Worm (Caenorhabditis elegans) whole organism, late embryonic: Measurements from ENCODE around the gene F22F7.7.

Experiments used
- K02D7.2 ChIP-seq: sonication (generic microtip); optimal IDR thresholded peaks from 2 replicates; lab custom pipeline; 2017; ENCODE audit warnings: mild to moderate bottlenecking, missing genetic modification characterization, missing compliant biosample characterization
- T23F11.4 ChIP-seq: fragments of 200-800 bp; sonication (Bioruptor generic); optimal IDR thresholded peaks from 2 replicates; lab custom pipeline; 2018; ENCODE audit warnings: mild to moderate bottlenecking, missing genetic modification characterization, missing compliant biosample characterization
- Y22D7AL.16 ChIP-seq: sonication (generic microtip); optimal IDR thresholded peaks from 2 replicates; lab custom pipeline; 2016; ENCODE audit warnings: missing genetic modification characterization, missing compliant biosample characterization
- ahr-1 ChIP-seq: sonication (generic microtip); optimal IDR thresholded peaks from 2 replicates; lab custom pipeline; 2016; ENCODE audit warnings: missing genetic modification characterization, missing compliant biosample characterization
- ama-1 ChIP-seq: fragments of 150-350 bp; optimal IDR thresholded peaks from 2 replicates; lab custom pipeline; 2014
- ceh-19 ChIP-seq: fragments of 200-800 bp; sonication (Bioruptor generic); optimal IDR thresholded peaks from 2 replicates; lab custom pipeline; 2018; ENCODE audit warnings: mild to moderate bottlenecking, missing genetic modification characterization, missing compliant biosample characterization
- ceh-2 ChIP-seq: sonication (generic microtip); optimal IDR thresholded peaks from 2 replicates; lab custom pipeline; 2016; ENCODE audit warnings: missing genotype, missing genetic modification characterization, missing compliant biosample characterization
- ceh-22 ChIP-seq: sonication (generic microtip); optimal IDR thresholded peaks from 2 replicates; lab custom pipeline; 2017; ENCODE audit warnings: missing biosample characterization, missing genetic modification characterization
- ceh-30 ChIP-seq: fragments of 150-350 bp; optimal IDR thresholded peaks from 2 replicates; lab custom pipeline; 2014; ENCODE audit warnings: missing biosample characterization, missing genetic modification characterization
- ceh-6 ChIP-seq: fragments of 200-800 bp; sonication (Bioruptor generic); optimal IDR thresholded peaks from 2 replicates; lab custom pipeline; 2018; ENCODE audit warnings: mild to moderate bottlenecking, missing genetic modification characterization, missing compliant biosample characterization
- ceh-9 ChIP-seq: sonication (generic microtip); optimal IDR thresholded peaks from 2 replicates; lab custom pipeline; 2016; ENCODE audit warnings: mild to moderate bottlenecking, missing genetic modification characterization, inconsistent platforms, missing compliant biosample characterization
- dve-1 ChIP-seq: sonication (generic microtip); optimal IDR thresholded peaks from 2 replicates; lab custom pipeline; 2017; ENCODE audit warnings: antibody characterized with exemption, mild to moderate bottlenecking, missing genetic modification characterization, missing compliant biosample characterization
- elt-4 ChIP-seq: sonication (generic microtip); optimal IDR thresholded peaks from 2 replicates; lab custom pipeline; 2016; ENCODE audit warnings: missing genetic modification characterization, missing compliant biosample characterization
- ets-4 ChIP-seq: sonication (generic microtip); optimal IDR thresholded peaks from 2 replicates; lab custom pipeline; 2016; ENCODE audit warnings: missing genetic modification characterization, missing compliant biosample characterization
- fax-1 ChIP-seq: sonication (generic microtip); optimal IDR thresholded peaks from 2 replicates; lab custom pipeline; 2016; ENCODE audit warnings: missing genotype, missing genetic modification characterization, missing compliant biosample characterization
- fkh-10 ChIP-seq: fragments of 150-350 bp; optimal IDR thresholded peaks from 2 replicates; lab custom pipeline; 2014; ENCODE audit warnings: missing biosample characterization, missing genetic modification reagents, missing genetic modification characterization
- fkh-6 ChIP-seq: sonication (generic microtip); optimal IDR thresholded peaks from 2 replicates; lab custom pipeline; 2016; ENCODE audit warnings: missing genetic modification characterization, missing compliant biosample characterization
- hlh-8 ChIP-seq: sonication (generic microtip); optimal IDR thresholded peaks from 2 replicates; lab custom pipeline; 2016; ENCODE audit warnings: missing genotype, missing genetic modification characterization, missing compliant biosample characterization
- lim-6 ChIP-seq: sonication (generic microtip); optimal IDR thresholded peaks from 2 replicates; lab custom pipeline; 2016; ENCODE audit warnings: missing genetic modification characterization, missing compliant biosample characterization
- lin-11 ChIP-seq: fragments of 200-800 bp; sonication (Bioruptor generic); optimal IDR thresholded peaks from 2 replicates; lab custom pipeline; 2018; ENCODE audit warnings: mild to moderate bottlenecking, missing genetic modification characterization, missing compliant biosample characterization
- madf-2 ChIP-seq: sonication (generic microtip); optimal IDR thresholded peaks from 2 replicates; lab custom pipeline; 2017; ENCODE audit warnings: missing genetic modification characterization, missing compliant biosample characterization
- nfya-1 ChIP-seq: sonication (generic microtip); optimal IDR thresholded peaks from 2 replicates; lab custom pipeline; 2017; ENCODE audit warnings: missing genetic modification characterization, mild to moderate bottlenecking, missing compliant biosample characterization, antibody characterized with exemption, moderate library complexity
- npax-4 ChIP-seq: sonication (generic microtip); optimal IDR thresholded peaks from 2 replicates; lab custom pipeline; 2016; ENCODE audit warnings: missing genetic modification characterization, missing compliant biosample characterization
- odd-2 ChIP-seq: sonication (generic microtip); optimal IDR thresholded peaks from 2 replicates; lab custom pipeline; 2017; ENCODE audit warnings: antibody characterized with exemption, mild to moderate bottlenecking, missing genetic modification characterization, missing compliant biosample characterization
- pat-9 ChIP-seq: fragments of 200-800 bp; sonication (Bioruptor generic); optimal IDR thresholded peaks from 2 replicates; lab custom pipeline; 2018; ENCODE audit warnings: mild to moderate bottlenecking, missing genetic modification characterization, moderate library complexity, missing compliant biosample characterization
- pax-1 ChIP-seq: fragments of 150-350 bp; optimal IDR thresholded peaks from 2 replicates; lab custom pipeline; 2014; ENCODE audit warnings: missing biosample characterization, missing genetic modification characterization
- pha-2 ChIP-seq: sonication (generic microtip); optimal IDR thresholded peaks from 2 replicates; lab custom pipeline; 2017; ENCODE audit warnings: mild to moderate bottlenecking, missing genetic modification characterization, missing compliant biosample characterization
- pha-4 ChIP-seq: fragments of 150-350 bp; optimal IDR thresholded peaks from 2 replicates; lab custom pipeline; 2018; ENCODE audit warnings: missing biosample characterization, missing genetic modification reagents, missing genetic modification characterization
- ref-2 ChIP-seq: sonication (generic microtip); optimal IDR thresholded peaks from 2 replicates; lab custom pipeline; 2016; ENCODE audit warnings: missing genetic modification characterization, missing compliant biosample characterization
- rnt-1 ChIP-seq: sonication (generic microtip); optimal IDR thresholded peaks from 2 replicates; lab custom pipeline; 2016; ENCODE audit warnings: missing genetic modification characterization, missing compliant biosample characterization
- sdc-2 ChIP-seq: sonication (generic microtip); optimal IDR thresholded peaks from 2 replicates; lab custom pipeline; 2016; ENCODE audit warnings: missing genotype, missing genetic modification characterization, missing compliant biosample characterization
- sox-2 ChIP-seq: fragments of 200-800 bp; sonication (Bioruptor generic); IDR thresholded peaks from 2 replicates; pipeline ENCODE4 v1.3.6; 2022; ENCODE audit warnings: missing genetic modification reagents, missing genetic modification characterization, missing compliant biosample characterization
- sox-4 ChIP-seq: sonication (generic microtip); optimal IDR thresholded peaks from 2 replicates; lab custom pipeline; 2017; ENCODE audit warnings: mild to moderate bottlenecking, missing genetic modification characterization, inconsistent platforms, missing compliant biosample characterization
- syd-9 ChIP-seq: sonication (generic microtip); optimal IDR thresholded peaks from 2 replicates; lab custom pipeline; 2016; ENCODE audit warnings: mild to moderate bottlenecking, missing genetic modification characterization, moderate library complexity, missing compliant biosample characterization
- tbx-2 ChIP-seq: sonication (generic microtip); optimal IDR thresholded peaks from 2 replicates; lab custom pipeline; 2016; ENCODE audit warnings: missing genetic modification characterization, missing compliant biosample characterization
- ttx-3 ChIP-seq: sonication (generic microtip); optimal IDR thresholded peaks from 2 replicates; lab custom pipeline; 2016; ENCODE audit warnings: missing genetic modification reagents, missing genetic modification characterization, missing compliant biosample characterization
- unc-3 ChIP-seq, 2 experiments: fragments of 200-800 bp in 1 of 2; sonication (Bioruptor generic) in 1 of 2; sonication (generic microtip) in 1 of 2; conservative IDR thresholded peaks in 1 of 2; optimal IDR thresholded peaks in 1 of 2; 2 replicates each; pipeline versions ENCODE4 v1.3.6 to Lab custom; 2016 to 2022; ENCODE audit warnings: missing compliant biosample characterization in 2 of 2, missing genetic modification characterization in 2 of 2, missing genetic modification reagents in 1 of 2
- unc-42 ChIP-seq: sonication (generic microtip); optimal IDR thresholded peaks from 2 replicates; lab custom pipeline; 2016; ENCODE audit warnings: missing genotype, missing genetic modification characterization, missing compliant biosample characterization
- unc-86 ChIP-seq: sonication (generic microtip); optimal IDR thresholded peaks from 2 replicates; lab custom pipeline; 2016; ENCODE audit warnings: missing genetic modification characterization, missing compliant biosample characterization
- zip-5 ChIP-seq: sonication (generic microtip); optimal IDR thresholded peaks from 2 replicates; lab custom pipeline; 2016; ENCODE audit warnings: missing genetic modification characterization, missing compliant biosample characterization

The F22F7.7 gene

DNA sequence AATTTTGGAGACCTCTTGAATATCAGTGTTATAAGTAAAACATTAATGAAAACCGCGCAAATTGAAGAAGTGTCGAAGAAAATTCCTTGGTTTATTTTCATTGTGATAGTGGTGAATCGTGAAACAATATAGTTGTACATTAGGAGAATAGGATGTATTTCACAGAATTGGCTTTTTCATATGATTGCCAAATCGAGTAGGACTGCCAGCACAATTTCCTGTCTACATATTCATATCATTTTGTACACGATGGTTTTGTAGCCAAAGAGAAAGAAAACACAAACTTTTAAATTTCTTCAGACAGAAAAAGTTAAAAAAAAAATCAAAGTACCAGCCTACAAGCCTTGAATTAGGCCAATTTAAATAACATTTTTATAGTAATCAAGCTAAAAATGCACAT is 23.9 kb upstream of the F22F7.7 start, which contains the start of gene str-255:
str-255 (minus strand) TSS at position 101 of the 400 bp plus-strand sequence.
- TF ChIP-seq T23F11.4 (GFP tag; lab: Kevin White, UChicago) (no peak), ceh-6 (GFP tag; lab: Kevin White, UChicago) (no peak), madf-2 (tag; lab: Kevin White, UChicago) (no peak), rnt-1 (tag; lab: Kevin White, UChicago) (no peak), pha-2 (no peak), ceh-19 (GFP tag; lab: Kevin White, UChicago) (no peak), nfya-1 (tag; lab: Kevin White, UChicago) (no peak), ceh-9 (no peak), ceh-30 (tag; lab: Kevin White, UChicago) (no peak), pha-4 (tag; lab: Kevin White, UChicago) (no peak), ama-1 (lab: Kevin White, UChicago) (no peak), fkh-6 (tag; lab: Kevin White, UChicago) (no peak)

DNA sequence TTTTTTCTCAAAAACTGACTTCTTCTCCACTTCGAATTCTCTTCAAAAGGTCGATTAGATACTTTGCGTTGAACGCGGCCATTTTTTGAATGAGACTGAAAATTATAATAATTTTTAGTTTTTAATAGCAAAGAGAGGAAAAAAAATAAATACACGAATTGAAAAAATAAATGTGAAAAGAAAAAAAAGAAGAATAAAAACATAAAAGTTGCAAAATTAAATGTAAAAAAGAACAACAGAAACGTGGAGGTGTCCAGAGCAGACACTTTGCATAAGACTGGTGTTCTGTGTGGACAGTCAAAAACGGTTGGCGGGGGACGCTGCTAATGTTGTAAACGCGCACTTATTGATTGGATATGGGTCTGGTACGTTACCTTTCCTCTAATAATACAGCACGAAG is 19.5 kb upstream of the F22F7.7 start, which contains the start of gene C45H4.14:
C45H4.14 (minus strand) TSS at position 101 of the 400 bp plus-strand sequence.
- TF ChIP-seq lim-6 (tag; lab: Kevin White, UChicago) (no peak), syd-9 (tag; lab: Kevin White, UChicago) (no peak), ceh-2 (tag; lab: Kevin White, UChicago) (no peak), unc-3 (GFP tag; conservative IDR thresholded peaks at IDR 0.05; lab: Robert Waterston, UW) (no peak), unc-3 (tag; optimal IDR thresholded peaks at IDR 0.05; lab: Kevin White, UChicago) (no peak), odd-2 (no peak), fax-1 (tag; lab: Kevin White, UChicago) (no peak), lin-11 (no peak), ceh-9 (no peak), dve-1 (tag; lab: Kevin White, UChicago) (no peak), K02D7.2 (tag; lab: Kevin White, UChicago) (no peak), ref-2 (tag; lab: Kevin White, UChicago) (no peak), fkh-10 (GFP tag; lab: Kevin White, UChicago) (no peak), sox-2 (GFP tag; lab: Robert Waterston, UW) (no peak), pax-1 (no peak), unc-86 (tag; lab: Kevin White, UChicago) (no peak)
- TF ChIP-seq, all 69 proteins: peak for 0

DNA sequence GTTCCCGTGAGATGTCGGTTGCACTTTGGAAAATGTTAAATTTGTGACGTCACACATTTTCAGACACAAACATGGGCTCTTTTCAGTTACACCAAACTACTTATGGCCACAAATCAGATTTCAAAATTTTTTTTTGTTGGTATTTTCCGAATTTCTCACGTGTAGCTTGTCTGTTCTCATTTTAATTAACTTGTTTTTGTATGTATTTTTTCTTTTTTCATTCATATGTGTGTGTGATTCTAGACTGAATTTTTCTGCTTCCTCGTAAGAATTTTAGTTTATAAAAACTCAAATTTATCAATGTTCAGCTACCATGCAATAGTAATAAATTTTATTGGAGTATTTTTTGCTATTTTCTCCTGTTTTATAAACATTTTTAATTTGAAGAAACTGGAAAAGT is 17.0 kb upstream of the F22F7.7 start, which contains the start of gene srbc-22:
srbc-22 (plus strand) TSS at position 301 of the 400 bp plus-strand sequence.
- TF ChIP-seq ahr-1 (tag; lab: Kevin White, UChicago) (no peak), hlh-8 (no peak), Y22D7AL.16 (no peak), pha-2 (no peak), ref-2 (tag; lab: Kevin White, UChicago) (no peak), ets-4 (tag; lab: Kevin White, UChicago) (no peak), ama-1 (lab: Kevin White, UChicago) (no peak), sox-4 (tag; lab: Kevin White, UChicago) (no peak)

ce11 chrV:2155232-2155631 is 15.4 kb upstream of the F22F7.7 start, which contains the start of gene srbc-21:
TSS of gene srbc-21 (plus strand) at chrV:2155532.
- TF ChIP-seq elt-4 (no peak), pat-9 (tag; lab: Kevin White, UChicago) (no peak), ttx-3 (no peak), sdc-2 (tag; lab: Kevin White, UChicago) (no peak), unc-42 (no peak), pax-1 (no peak), zip-5 (tag; lab: Kevin White, UChicago) (no peak), npax-4 (tag; lab: Kevin White, UChicago) (no peak), ceh-22 (tag; lab: Kevin White, UChicago) (no peak), tbx-2 (tag; lab: Kevin White, UChicago) (no peak), ceh-30 (tag; lab: Kevin White, UChicago) (no peak), syd-9 (tag; lab: Kevin White, UChicago) (no peak)
- TF ChIP-seq, all 69 proteins: peak for 0
